Worm (Caenorhabditis elegans) whole organism, L1 larva: ENCODE measurements around the gene R07A4.4.

Experiments
- F16B12.6 ChIP-seq: fragments of 150-350 bp; optimal IDR thresholded peaks from 2 replicates; lab custom pipeline; 2014; ENCODE audit warnings: missing biosample characterization, missing genetic modification characterization
- egl-27 ChIP-seq, 2 experiments: fragments of 150-350 bp in 1 of 2; sonication (generic microtip); optimal IDR thresholded peaks; 3 replicates each; lab custom pipeline; 2017 to 2018; ENCODE audit warnings: missing biosample characterization in 2 of 2, missing genetic modification characterization in 2 of 2, missing genetic modification reagents in 2 of 2
- ets-5 ChIP-seq: fragments of 200-800 bp; sonication (Bioruptor generic); IDR thresholded peaks from 2 replicates; pipeline ENCODE4 v1.3.6; 2022; ENCODE audit warnings: missing genetic modification characterization, missing compliant biosample characterization
- lin-35 ChIP-seq, 2 experiments: fragments of 150-350 bp; optimal IDR thresholded peaks; 2 replicates each; lab custom pipeline; 2014; ENCODE audit warnings: missing biosample characterization in 2 of 2, missing genetic modification characterization in 2 of 2, missing genetic modification reagents in 2 of 2
- lsy-2 ChIP-seq, 2 experiments: fragments of 150-350 bp; optimal IDR thresholded peaks; 2 replicates each; lab custom pipeline; 2014; ENCODE audit warnings: missing biosample characterization in 2 of 2, missing genetic modification characterization in 2 of 2
- mdl-1 ChIP-seq, 2 experiments: fragments of 150-350 bp; optimal IDR thresholded peaks; 2 replicates each; lab custom pipeline; 2014 to 2017; ENCODE audit warnings: missing biosample characterization in 2 of 2, missing genetic modification characterization in 2 of 2, inconsistent platforms in 1 of 2
- snpc-4 ChIP-seq: fragments of 150-350 bp; optimal IDR thresholded peaks from 2 replicates; lab custom pipeline; 2014; ENCODE audit warnings: missing biosample characterization, missing genetic modification characterization

DNA sequence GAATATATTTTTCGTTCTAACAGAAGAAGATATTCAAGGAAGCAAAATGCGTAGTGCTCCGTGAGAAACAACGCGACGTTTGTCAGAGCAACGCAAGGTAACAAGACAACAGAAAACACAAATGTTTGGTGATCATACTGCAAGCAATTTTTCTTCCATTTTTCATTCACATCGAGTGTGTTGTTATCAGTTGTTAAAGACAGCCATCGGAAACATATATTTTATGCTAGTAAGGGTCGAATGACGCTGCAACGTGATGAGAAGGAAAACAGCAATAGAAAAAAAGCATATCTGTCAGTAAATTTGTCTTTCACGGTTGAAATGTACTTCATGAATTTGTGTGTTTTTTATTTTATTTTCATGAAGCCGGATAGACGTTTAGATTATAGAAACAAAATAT lies 9.4 kb downstream of the R07A4.4 start:
- TF ChIP-seq mdl-1 (tag; optimal IDR thresholded peaks at IDR 0.05; lab: Kevin White, UChicago) (no peak), F16B12.6 (tag; lab: Kevin White, UChicago) (no peak), lin-35 (GFP tag; optimal IDR thresholded peaks at IDR 0.05; lab: Kevin White, UChicago) (peak in 1 of 2 experiments; percentile 7), lsy-2 (tag; optimal IDR thresholded peaks at IDR 0.05; lab: Kevin White, UChicago) (no peak), ets-5 (GFP tag; lab: Robert Waterston, UW) (no peak), snpc-4 (tag; lab: Kevin White, UChicago) (no peak), egl-27 (tag; optimal IDR thresholded peaks at IDR 0.05; lab: Kevin White, UChicago) (no peak)
